Worm (Caenorhabditis elegans) whole organism, young adult: Measurements from ENCODE around the gene C33E10.10.
A peak's percentile ranks its signal among the peaks of the same experiment; 100 is the strongest.

Source experiments
- B0035.1 ChIP-seq: sonication (generic microtip); optimal IDR thresholded peaks from 2 replicates; lab custom pipeline; 2016; ENCODE audit warnings: missing genetic modification characterization, mild to moderate bottlenecking, missing compliant biosample characterization, missing genotype, missing genetic modification reagents
- D2030.7 ChIP-seq: fragments of 200-800 bp; sonication (Bioruptor generic); IDR thresholded peaks from 2 replicates; pipeline ENCODE4 v1.3.6; 2022; ENCODE audit warnings: missing genetic modification reagents, missing genetic modification characterization, missing compliant biosample characterization
- F23B12.7 ChIP-seq: sonication (generic microtip); optimal IDR thresholded peaks from 2 replicates; lab custom pipeline; 2017; ENCODE audit warnings: missing genetic modification characterization, mild to moderate bottlenecking, missing compliant biosample characterization, antibody characterized with exemption, moderate library complexity; ENCODE audit not compliant: insufficient read depth
- F39B2.1 ChIP-seq: fragments of 200-800 bp; sonication (Bioruptor generic); IDR thresholded peaks from 2 replicates; pipeline ENCODE4 v1.3.6; 2022; ENCODE audit warnings: missing genetic modification reagents, missing genetic modification characterization, missing compliant biosample characterization
- K11D2.4 ChIP-seq: fragments of 200-800 bp; sonication (Bioruptor generic); IDR thresholded peaks from 2 replicates; pipeline ENCODE4 v1.3.6; 2022; ENCODE audit warnings: missing genetic modification reagents, missing genetic modification characterization, missing compliant biosample characterization
- T07F8.4 ChIP-seq: sonication (generic microtip); optimal IDR thresholded peaks from 2 replicates; lab custom pipeline; 2016; ENCODE audit warnings: mild to moderate bottlenecking, missing genetic modification characterization, moderate library complexity, missing compliant biosample characterization
- T26A5.8 ChIP-seq: sonication (generic microtip); optimal IDR thresholded peaks from 2 replicates; lab custom pipeline; 2016; ENCODE audit warnings: missing genetic modification characterization, missing compliant biosample characterization
- Y53F4B.3 ChIP-seq: fragments of 200-800 bp; sonication (Bioruptor generic); IDR thresholded peaks from 2 replicates; pipeline ENCODE4 v1.3.6; 2022; ENCODE audit warnings: missing genetic modification reagents, missing genetic modification characterization, missing compliant biosample characterization
- Y79H2A.3 ChIP-seq: fragments of 200-800 bp; sonication (Bioruptor generic); conservative IDR thresholded peaks from 2 replicates; pipeline ENCODE4 v1.3.6; 2022; ENCODE audit warnings: missing genetic modification reagents, missing genetic modification characterization, missing compliant biosample characterization
- ama-1 ChIP-seq, 3 experiments: fragments of 150-350 bp in 1 of 3; sonication (generic microtip) in 2 of 3; optimal IDR thresholded peaks; 2 replicates each; lab custom pipeline; 2014 to 2018; ENCODE audit warnings: missing biosample characterization in 2 of 3, missing genetic modification characterization in 2 of 3, missing genetic modification reagents in 2 of 3
- aptf-2 ChIP-seq: fragments of 200-800 bp; sonication (Bioruptor generic); conservative IDR thresholded peaks from 2 replicates; pipeline ENCODE4 v1.3.6; 2022; ENCODE audit warnings: missing genetic modification reagents, missing genetic modification characterization, missing compliant biosample characterization
- aptf-3 ChIP-seq: fragments of 200-800 bp; sonication (Bioruptor generic); IDR thresholded peaks from 2 replicates; pipeline ENCODE4 v1.3.6; 2022; ENCODE audit warnings: missing genetic modification characterization, missing compliant biosample characterization
- cebp-2 ChIP-seq: fragments of 200-800 bp; sonication (Bioruptor generic); IDR thresholded peaks from 2 replicates; pipeline ENCODE4 v1.3.6; 2022; ENCODE audit warnings: missing genetic modification characterization, missing compliant biosample characterization
- ceh-27 ChIP-seq: fragments of 200-800 bp; sonication (Bioruptor generic); optimal IDR thresholded peaks from 2 replicates; lab custom pipeline; 2018; ENCODE audit warnings: mild to moderate bottlenecking, missing genetic modification characterization, moderate library complexity, missing compliant biosample characterization
- ceh-58 ChIP-seq: fragments of 200-800 bp; sonication (Bioruptor generic); IDR thresholded peaks from 2 replicates; pipeline ENCODE4 v1.3.6; 2022; ENCODE audit warnings: missing genetic modification characterization, missing compliant biosample characterization
- ceh-91 ChIP-seq: fragments of 200-800 bp; sonication (Bioruptor generic); IDR thresholded peaks from 2 replicates; pipeline ENCODE4 v1.3.6; 2022; ENCODE audit warnings: missing genetic modification reagents, missing genetic modification characterization, missing compliant biosample characterization
- dox-1 ChIP-seq: fragments of 200-800 bp; sonication (Bioruptor generic); IDR thresholded peaks from 2 replicates; pipeline ENCODE4 v1.3.6; 2022; ENCODE audit warnings: missing genetic modification reagents, missing genetic modification characterization, missing compliant biosample characterization
- dpff-1 ChIP-seq: sonication (generic microtip); optimal IDR thresholded peaks from 2 replicates; lab custom pipeline; 2017; ENCODE audit warnings: mild to moderate bottlenecking, missing genetic modification characterization, missing compliant biosample characterization
- ekl-4 ChIP-seq: fragments of 200-800 bp; sonication (Bioruptor generic); IDR thresholded peaks from 2 replicates; pipeline ENCODE4 v1.3.6; 2022; ENCODE audit warnings: missing genetic modification reagents, missing genetic modification characterization, missing compliant biosample characterization
- hmg-1.2 ChIP-seq: fragments of 200-800 bp; sonication (Bioruptor generic); IDR thresholded peaks from 2 replicates; pipeline ENCODE4 v1.3.6; 2022; ENCODE audit warnings: missing genetic modification reagents, missing genetic modification characterization, missing compliant biosample characterization
- let-526 ChIP-seq: fragments of 200-800 bp; sonication (Bioruptor generic); IDR thresholded peaks from 2 replicates; pipeline ENCODE4 v1.3.6; 2022; ENCODE audit warnings: missing genetic modification reagents, missing genetic modification characterization, missing compliant biosample characterization
- lin-26 ChIP-seq: fragments of 200-800 bp; sonication (Bioruptor generic); IDR thresholded peaks from 2 replicates; pipeline ENCODE4 v1.3.6; 2022; ENCODE audit warnings: missing genetic modification reagents, missing genetic modification characterization, missing compliant biosample characterization
- lin-40 ChIP-seq: sonication (generic microtip); optimal IDR thresholded peaks from 2 replicates; lab custom pipeline; 2016; ENCODE audit warnings: missing genetic modification characterization, mild to moderate bottlenecking, missing compliant biosample characterization, missing genotype, missing genetic modification reagents
- lin-54 ChIP-seq: fragments of 200-800 bp; sonication (Bioruptor generic); optimal IDR thresholded peaks from 2 replicates; lab custom pipeline; 2018; ENCODE audit warnings: mild to moderate bottlenecking, missing genetic modification characterization, missing compliant biosample characterization
- lsy-27 ChIP-seq: sonication (generic microtip); optimal IDR thresholded peaks from 2 replicates; lab custom pipeline; 2017; ENCODE audit warnings: missing genetic modification characterization, mild to moderate bottlenecking, missing compliant biosample characterization, antibody characterized with exemption, missing genotype, borderline replicate concordance; ENCODE audit not compliant: insufficient read depth
- mcd-1 ChIP-seq: fragments of 200-800 bp; sonication (Bioruptor generic); IDR thresholded peaks from 2 replicates; pipeline ENCODE4 v1.3.6; 2022; ENCODE audit warnings: missing genetic modification reagents, missing genetic modification characterization, missing compliant biosample characterization
- mel-28 ChIP-seq: sonication (generic microtip); optimal IDR thresholded peaks from 2 replicates; lab custom pipeline; 2016; ENCODE audit warnings: borderline replicate concordance, mild to moderate bottlenecking, missing genetic modification characterization, missing compliant biosample characterization
- mxl-1 ChIP-seq: sonication (generic microtip); optimal IDR thresholded peaks from 2 replicates; lab custom pipeline; 2016; ENCODE audit warnings: missing genetic modification characterization, missing compliant biosample characterization
- nfya-2 ChIP-seq: fragments of 200-800 bp; sonication (Bioruptor generic); IDR thresholded peaks from 2 replicates; pipeline ENCODE4 v1.3.6; 2022; ENCODE audit warnings: missing genetic modification reagents, missing genetic modification characterization, missing compliant biosample characterization
- nhr-27 ChIP-seq: fragments of 200-800 bp; sonication (Bioruptor generic); optimal IDR thresholded peaks from 2 replicates; lab custom pipeline; 2018; ENCODE audit warnings: mild to moderate bottlenecking, missing genetic modification characterization, moderate library complexity, missing compliant biosample characterization
- nhr-90 ChIP-seq: sonication (generic microtip); optimal IDR thresholded peaks from 2 replicates; lab custom pipeline; 2016; ENCODE audit warnings: missing genotype, mild to moderate bottlenecking, missing genetic modification characterization, missing compliant biosample characterization
- sdz-38 ChIP-seq: sonication (generic microtip); optimal IDR thresholded peaks from 2 replicates; lab custom pipeline; 2016; ENCODE audit warnings: missing genotype, missing genetic modification characterization, missing compliant biosample characterization
- sptf-2 ChIP-seq: fragments of 200-800 bp; sonication (Bioruptor generic); optimal IDR thresholded peaks from 2 replicates; lab custom pipeline; 2018; ENCODE audit warnings: mild to moderate bottlenecking, missing genetic modification characterization, missing compliant biosample characterization
- unc-130 ChIP-seq: sonication (generic microtip); optimal IDR thresholded peaks from 2 replicates; lab custom pipeline; 2016; ENCODE audit warnings: missing genetic modification reagents, missing genetic modification characterization, missing compliant biosample characterization
- zfh-2 ChIP-seq: fragments of 200-800 bp; sonication (Bioruptor generic); conservative IDR thresholded peaks from 2 replicates; pipeline ENCODE4 v1.3.6; 2022; ENCODE audit warnings: missing genetic modification reagents, missing genetic modification characterization, missing compliant biosample characterization

C33E10.10 gene

DNA sequence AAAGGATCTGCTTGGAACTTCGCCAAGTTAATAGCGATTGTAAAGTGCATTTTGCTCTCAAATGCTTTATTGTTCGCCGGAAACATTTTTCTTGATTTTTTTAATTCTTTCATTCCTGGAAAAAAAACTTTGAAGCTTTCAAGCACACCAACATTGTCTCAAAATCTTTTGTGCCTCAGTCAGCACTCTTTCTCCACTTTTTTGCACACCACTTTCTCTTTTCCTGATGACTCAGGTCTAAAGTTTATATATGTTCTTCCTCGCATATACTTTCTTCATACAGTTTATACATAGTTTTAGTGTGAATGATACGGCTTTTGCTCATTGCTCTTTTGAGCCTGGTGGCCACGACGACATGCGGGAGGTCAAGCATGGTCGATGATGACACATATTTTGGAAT lies 32.0 kb upstream of the C33E10.10 start, which contains the start of gene C53C11.5:
TSS of gene C53C11.5 (plus strand) at position 301 of the 400 bp plus-strand sequence.
- TF ChIP-seq lsy-27 (tag; lab: Kevin White, UChicago) (no peak), F39B2.1 (GFP tag; lab: Robert Waterston, UW) (no peak), dpff-1 (no peak), mcd-1 (GFP tag; lab: Robert Waterston, UW) (no peak), D2030.7 (GFP tag; lab: Robert Waterston, UW) (no peak), unc-130 (GFP tag; lab: Kevin White, UChicago) (no peak), sdz-38 (tag; lab: Kevin White, UChicago) (no peak), ceh-91 (GFP tag; lab: Robert Waterston, UW) (no peak), nfya-2 (GFP tag; lab: Robert Waterston, UW) (no peak), Y79H2A.3 (GFP tag; lab: Robert Waterston, UW) (no peak), lin-54 (no peak), Y53F4B.3 (GFP tag; lab: Robert Waterston, UW) (no peak), nhr-27 (tag; lab: Kevin White, UChicago) (no peak), F23B12.7 (tag; lab: Kevin White, UChicago) (no peak), sptf-2 (no peak), ceh-27 (GFP tag; lab: Kevin White, UChicago) (no peak)

DNA sequence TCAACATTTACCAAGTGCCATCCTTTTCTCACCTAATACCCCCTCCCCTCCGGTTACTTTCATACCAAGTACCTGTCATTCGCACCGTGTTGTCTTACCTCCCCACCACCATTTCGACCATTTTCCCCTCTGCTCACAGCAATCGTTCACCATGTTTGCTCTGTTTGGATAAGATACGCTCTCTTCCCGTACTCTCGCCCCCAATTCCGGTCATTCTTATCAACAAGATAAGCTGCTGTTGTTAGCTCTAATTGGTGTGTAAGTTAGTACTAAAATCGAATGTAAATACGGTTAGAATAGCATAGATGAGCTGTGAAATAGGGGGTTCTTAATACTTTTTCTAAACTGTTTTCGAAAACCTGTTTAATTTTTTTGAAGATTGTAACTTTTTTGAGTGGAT lies 28.8 kb upstream of the C33E10.10 start:
- TF ChIP-seq lin-26, result no peak
- no peak for TF ChIP-seq zfh-2 (GFP tag; lab: Robert Waterston, UW)
- TF ChIP-seq let-526, result no peak
- TF ChIP-seq aptf-3 (GFP tag; lab: Robert Waterston, UW), result no peak
- no peak for TF ChIP-seq nfya-2 (GFP tag; lab: Robert Waterston, UW)
- no peak for TF ChIP-seq ama-1 (optimal IDR thresholded peaks at IDR 0.05; lab: Kevin White, UChicago)
- TF ChIP-seq ama-1 (GFP tag; optimal IDR thresholded peaks at IDR 0.05; lab: Kevin White, UChicago), result no peak
- no peak for TF ChIP-seq nhr-90 (tag; lab: Kevin White, UChicago)
- no peak for TF ChIP-seq aptf-2
- TF ChIP-seq mel-28 (tag; lab: Kevin White, UChicago), result no peak
- TF ChIP-seq lsy-27 (tag; lab: Kevin White, UChicago), result no peak
- no peak for TF ChIP-seq T26A5.8
- no peak for TF ChIP-seq K11D2.4 (GFP tag; lab: Robert Waterston, UW)
- no peak for TF ChIP-seq hmg-1.2 (GFP tag; lab: Robert Waterston, UW)
- TF ChIP-seq B0035.1 (tag; lab: Kevin White, UChicago), result no peak
- TF ChIP-seq cebp-2 (GFP tag; lab: Robert Waterston, UW), result no peak
- TF ChIP-seq T07F8.4 (tag; lab: Kevin White, UChicago), result no peak
- no peak for TF ChIP-seq lin-40 (tag; lab: Kevin White, UChicago)

DNA sequence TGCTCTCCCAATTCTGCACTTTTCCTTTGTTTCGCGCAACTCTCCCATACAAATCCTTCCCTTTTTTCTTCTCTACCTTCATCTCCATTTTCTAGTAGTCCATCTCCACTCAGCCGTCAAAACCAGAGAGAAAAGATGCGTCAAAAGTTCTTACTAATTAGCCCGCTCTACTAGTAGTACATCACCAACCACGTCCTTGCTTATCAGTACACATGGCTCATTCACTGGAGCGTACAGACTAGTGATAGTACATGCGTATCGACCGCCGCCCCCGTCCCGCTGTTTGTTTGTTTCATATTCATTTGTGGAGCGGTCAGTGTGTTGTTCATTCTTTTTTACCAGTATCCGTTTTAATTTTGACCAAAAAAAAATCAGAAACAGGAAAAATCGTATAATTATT lies 27.3 kb upstream of the C33E10.10 start:
- TF ChIP-seq nfya-2 (GFP tag; lab: Robert Waterston, UW), result no peak
- TF ChIP-seq unc-130 (GFP tag; lab: Kevin White, UChicago), result no peak
- no peak for TF ChIP-seq cebp-2 (GFP tag; lab: Robert Waterston, UW)
- TF ChIP-seq nhr-27 (tag; lab: Kevin White, UChicago), result no peak
- TF ChIP-seq mxl-1 (tag; lab: Kevin White, UChicago), result no peak
- no peak for TF ChIP-seq ekl-4
- TF ChIP-seq ceh-58, result no peak
- TF ChIP-seq dox-1 (GFP tag; lab: Robert Waterston, UW), result 0 out of 2 replicates have a peak, but pooled peaks have one; percentile 12
